Fruit fly (Drosophila melanogaster) whole organism, embryonic: ENCODE data around the gene CG43163.

Experiments
- Adf1 ChIP-seq: fragments of 200-800 bp; sonication (Bioruptor generic); IDR thresholded peaks from 2 replicates; pipeline ENCODE4 v1.3.6; 2022; ENCODE audit warnings: missing biosample characterization, missing genetic modification characterization
- Antp ChIP-seq: fragments of 200-800 bp; sonication (Bioruptor generic); optimal IDR thresholded peaks from 3 replicates; lab custom pipeline; 2016; ENCODE audit warnings: missing biosample characterization, missing genetic modification characterization
- Atf6 ChIP-seq: fragments of 200-800 bp; sonication (Bioruptor generic); IDR thresholded peaks from 2 replicates; pipeline ENCODE4 v1.3.6; 2022; ENCODE audit warnings: missing biosample characterization, missing genetic modification characterization
- CG10959 ChIP-seq: fragments of 200-800 bp; sonication (Bioruptor generic); IDR thresholded peaks from 2 replicates; pipeline ENCODE4 v1.3.6; 2022; ENCODE audit warnings: missing biosample characterization, missing genetic modification characterization
- CG12236 ChIP-seq: fragments of 200-800 bp; sonication (Bioruptor generic); optimal IDR thresholded peaks from 2 replicates; lab custom pipeline; 2016; ENCODE audit warnings: missing biosample characterization, missing genetic modification characterization
- CG12659 ChIP-seq: fragments of 200-800 bp; sonication (Bioruptor generic); optimal IDR thresholded peaks from 3 replicates; lab custom pipeline; 2017; ENCODE audit warnings: mild to moderate bottlenecking, missing biosample characterization, missing genetic modification reagents, missing genetic modification characterization
- CG12744 ChIP-seq: fragments of 200-800 bp; sonication (Bioruptor generic); optimal IDR thresholded peaks from 2 replicates; lab custom pipeline; 2016; ENCODE audit warnings: missing biosample characterization, missing genetic modification characterization
- CG12769 ChIP-seq: fragments of 200-800 bp; sonication (Bioruptor generic); optimal IDR thresholded peaks from 2 replicates; lab custom pipeline; 2019; ENCODE audit warnings: missing biosample characterization, mild to moderate bottlenecking, missing genetic modification characterization, moderate library complexity
- CG14860 ChIP-seq: fragments of 200-800 bp; sonication (Bioruptor generic); IDR thresholded peaks from 3 replicates; pipeline ENCODE4 v1.3.6; 2022; ENCODE audit warnings: missing biosample characterization, missing genetic modification characterization; ENCODE audit not compliant: partially characterized antibody
- CG16813 ChIP-seq: fragments of 200-800 bp; sonication (Bioruptor generic); IDR thresholded peaks from 3 replicates; pipeline ENCODE4 v1.3.6; 2022; ENCODE audit warnings: missing biosample characterization, missing genetic modification characterization; ENCODE audit not compliant: partially characterized antibody
- CG18262 ChIP-seq: fragments of 200-800 bp; optimal IDR thresholded peaks from 3 replicates; lab custom pipeline; 2019; ENCODE audit warnings: missing biosample characterization, mild to moderate bottlenecking, missing genetic modification characterization, moderate library complexity
- CG2116 ChIP-seq: fragments of 200-800 bp; sonication (Bioruptor generic); optimal IDR thresholded peaks from 3 replicates; lab custom pipeline; 2018; ENCODE audit warnings: missing biosample characterization, mild to moderate bottlenecking, missing genetic modification characterization
- CG32532 ChIP-seq: fragments of 200-800 bp; sonication (Bioruptor generic); IDR thresholded peaks from 2 replicates; pipeline ENCODE4 v1.3.6; 2022; ENCODE audit warnings: missing biosample characterization, missing genetic modification characterization
- CG34376 ChIP-seq: fragments of 200-800 bp; sonication (Bioruptor generic); optimal IDR thresholded peaks from 2 replicates; lab custom pipeline; 2018; ENCODE audit warnings: missing biosample characterization, mild to moderate bottlenecking, missing genetic modification characterization
- CG42726 ChIP-seq: fragments of 200-800 bp; sonication (Bioruptor generic); IDR thresholded peaks from 2 replicates; pipeline ENCODE4 v1.3.6; 2022; ENCODE audit warnings: missing biosample characterization, missing genetic modification characterization; ENCODE audit not compliant: partially characterized antibody
- CG4360 ChIP-seq: fragments of 200-800 bp; sonication (Bioruptor generic); IDR thresholded peaks from 2 replicates; pipeline ENCODE4 v1.3.6; 2022; ENCODE audit warnings: missing biosample characterization, missing genetic modification characterization
- CG4617 ChIP-seq: fragments of 200-800 bp; sonication (Bioruptor generic); optimal IDR thresholded peaks from 3 replicates; lab custom pipeline; 2016; ENCODE audit warnings: missing biosample characterization, missing genetic modification characterization, borderline replicate concordance
- CG6791 ChIP-seq: fragments of 200-800 bp; sonication (Bioruptor generic); IDR thresholded peaks from 3 replicates; pipeline ENCODE4 v1.3.6; 2022; ENCODE audit warnings: missing biosample characterization, missing genetic modification characterization; ENCODE audit not compliant: partially characterized antibody
- CG6854 ChIP-seq: fragments of 200-800 bp; sonication (Bioruptor generic); optimal IDR thresholded peaks from 3 replicates; lab custom pipeline; 2017; ENCODE audit warnings: missing biosample characterization, mild to moderate bottlenecking, missing genetic modification characterization
- CG8478 ChIP-seq: fragments of >200 bp; optimal IDR thresholded peaks from 2 replicates; lab custom pipeline; 2018
- CHES-1-like ChIP-seq: fragments of 200-800 bp; sonication (Bioruptor generic); optimal IDR thresholded peaks from 2 replicates; lab custom pipeline; 2016; ENCODE audit warnings: missing biosample characterization, missing genetic modification characterization
- CoRest ChIP-seq: fragments of 200-800 bp; sonication (Bioruptor generic); optimal IDR thresholded peaks from 3 replicates; lab custom pipeline; 2018; ENCODE audit warnings: missing biosample characterization, mild to moderate bottlenecking, missing genetic modification characterization, moderate library complexity
- D ChIP-seq, 2 experiments: fragments of 200-800 bp in 1 of 2; fragments of >200 bp in 1 of 2; sonication (Bioruptor generic) in 1 of 2; optimal IDR thresholded peaks; 2 replicates in 1 of 2; 3 replicates in 1 of 2; lab custom pipeline; 2017; ENCODE audit warnings: mild to moderate bottlenecking in 1 of 2, missing biosample characterization in 1 of 2, missing genetic modification characterization in 1 of 2, missing genetic modification reagents in 1 of 2
- Dbx ChIP-seq: fragments of 200-800 bp; sonication (Bioruptor generic); IDR thresholded peaks from 3 replicates; pipeline ENCODE4 v1.3.6; 2022; ENCODE audit warnings: missing biosample characterization, missing genetic modification characterization
- Dll ChIP-seq: fragments of 200-800 bp; sonication (Bioruptor generic); IDR thresholded peaks from 4 replicates; pipeline ENCODE4 v1.3.6; 2022; ENCODE audit warnings: missing biosample characterization, missing genetic modification characterization; ENCODE audit not compliant: partially characterized antibody
- Doc2 ChIP-seq: fragments of 200-800 bp; sonication (Bioruptor generic); IDR thresholded peaks from 2 replicates; pipeline ENCODE4 v1.3.6; 2022; ENCODE audit warnings: missing biosample characterization, missing genetic modification characterization
- Dp ChIP-seq: fragments of 200-800 bp; sonication (Bioruptor generic); optimal IDR thresholded peaks from 2 replicates; lab custom pipeline; 2018; ENCODE audit warnings: missing biosample characterization, mild to moderate bottlenecking, missing genetic modification characterization, moderate library complexity
- E2f2 ChIP-seq: fragments of 200-800 bp; sonication (Bioruptor generic); IDR thresholded peaks from 2 replicates; pipeline ENCODE4 v1.3.6; 2022; ENCODE audit warnings: missing biosample characterization, missing genetic modification characterization
- Hmr ChIP-seq: fragments of 200-800 bp; sonication (Bioruptor generic); optimal IDR thresholded peaks from 3 replicates; lab custom pipeline; 2017; ENCODE audit warnings: mild to moderate bottlenecking, missing biosample characterization, missing genetic modification reagents, missing genetic modification characterization
- MBD-R2 ChIP-seq: fragments of 200-800 bp; sonication (Bioruptor generic); IDR thresholded peaks from 2 replicates; pipeline ENCODE4 v1.3.6; 2022; ENCODE audit warnings: missing biosample characterization, missing genetic modification characterization
- MTF-1 ChIP-seq: fragments of 200-800 bp; sonication (Bioruptor generic); optimal IDR thresholded peaks from 2 replicates; lab custom pipeline; 2018; ENCODE audit warnings: missing biosample characterization, mild to moderate bottlenecking, missing genetic modification characterization, borderline replicate concordance
- Neu2 ChIP-seq: fragments of 200-800 bp; sonication (Bioruptor generic); optimal IDR thresholded peaks from 3 replicates; lab custom pipeline; 2016; ENCODE audit warnings: missing biosample characterization, missing genetic modification characterization, borderline replicate concordance
- Nf-YB ChIP-seq: fragments of 200-800 bp; sonication (Bioruptor generic); optimal IDR thresholded peaks from 3 replicates; lab custom pipeline; 2019; ENCODE audit warnings: missing biosample characterization, mild to moderate bottlenecking, missing genetic modification characterization, moderate library complexity
- Nf-YC ChIP-seq: fragments of 200-800 bp; optimal IDR thresholded peaks from 3 replicates; lab custom pipeline; 2019; ENCODE audit warnings: missing biosample characterization, mild to moderate bottlenecking, missing genetic modification characterization, moderate library complexity
- Opbp ChIP-seq: fragments of 200-800 bp; sonication (Bioruptor generic); IDR thresholded peaks from 3 replicates; pipeline ENCODE4 v1.3.6; 2022; ENCODE audit warnings: missing biosample characterization, missing genetic modification characterization; ENCODE audit not compliant: partially characterized antibody
- Side ChIP-seq: fragments of 200-800 bp; sonication (Bioruptor generic); optimal IDR thresholded peaks from 2 replicates; lab custom pipeline; 2016; ENCODE audit warnings: missing biosample characterization, missing genetic modification characterization
- Sry-δ ChIP-seq: fragments of 200-800 bp; sonication (Bioruptor generic); optimal IDR thresholded peaks from 2 replicates; lab custom pipeline; 2016; ENCODE audit warnings: missing biosample characterization, missing genetic modification characterization
- amos ChIP-seq: fragments of 200-800 bp; sonication (Bioruptor generic); IDR thresholded peaks from 2 replicates; pipeline ENCODE4 v1.3.6; 2022; ENCODE audit warnings: missing biosample characterization, missing genetic modification characterization; ENCODE audit not compliant: partially characterized antibody
- az2 ChIP-seq: fragments of 200-800 bp; sonication (Bioruptor generic); optimal IDR thresholded peaks from 3 replicates; lab custom pipeline; 2016; ENCODE audit warnings: missing biosample characterization, missing genetic modification characterization
- crol ChIP-seq: fragments of 200-800 bp; sonication (Bioruptor generic); IDR thresholded peaks from 2 replicates; pipeline ENCODE4 v1.3.6; 2022; ENCODE audit warnings: missing biosample characterization, missing genetic modification characterization
- her ChIP-seq: fragments of 200-800 bp; sonication (Bioruptor generic); optimal IDR thresholded peaks from 2 replicates; lab custom pipeline; 2016; ENCODE audit warnings: missing biosample characterization, missing genetic modification characterization
- hkb ChIP-seq, 2 experiments: fragments of 200-800 bp in 1 of 2; fragments of >200 bp in 1 of 2; sonication (Bioruptor generic) in 1 of 2; IDR thresholded peaks in 1 of 2; optimal IDR thresholded peaks in 1 of 2; 2 replicates each; pipeline versions ENCODE4 v1.3.6 to Lab custom; 2017 to 2022; ENCODE audit warnings: missing biosample characterization in 1 of 2, missing genetic modification characterization in 1 of 2
- lbe ChIP-seq: fragments of 200-800 bp; sonication (Bioruptor generic); optimal IDR thresholded peaks from 2 replicates; lab custom pipeline; 2016; ENCODE audit warnings: missing biosample characterization, mild to moderate bottlenecking, missing genetic modification characterization
- luna ChIP-seq: fragments of 200-800 bp; sonication (Bioruptor generic); optimal IDR thresholded peaks from 2 replicates; lab custom pipeline; 2016; ENCODE audit warnings: missing biosample characterization, missing genetic modification characterization
- maf-S ChIP-seq: fragments of 200-800 bp; sonication (Bioruptor generic); optimal IDR thresholded peaks from 2 replicates; lab custom pipeline; 2016; ENCODE audit warnings: missing biosample characterization, missing genetic modification characterization
- p53 ChIP-seq: fragments of 200-800 bp; sonication (Bioruptor generic); optimal IDR thresholded peaks from 2 replicates; lab custom pipeline; 2016; ENCODE audit warnings: missing biosample characterization, missing genetic modification characterization
- sug ChIP-seq: fragments of 200-800 bp; optimal IDR thresholded peaks from 2 replicates; lab custom pipeline; 2019; ENCODE audit warnings: missing biosample characterization, mild to moderate bottlenecking, missing genetic modification characterization, moderate library complexity

Gene CG43163

DNA sequence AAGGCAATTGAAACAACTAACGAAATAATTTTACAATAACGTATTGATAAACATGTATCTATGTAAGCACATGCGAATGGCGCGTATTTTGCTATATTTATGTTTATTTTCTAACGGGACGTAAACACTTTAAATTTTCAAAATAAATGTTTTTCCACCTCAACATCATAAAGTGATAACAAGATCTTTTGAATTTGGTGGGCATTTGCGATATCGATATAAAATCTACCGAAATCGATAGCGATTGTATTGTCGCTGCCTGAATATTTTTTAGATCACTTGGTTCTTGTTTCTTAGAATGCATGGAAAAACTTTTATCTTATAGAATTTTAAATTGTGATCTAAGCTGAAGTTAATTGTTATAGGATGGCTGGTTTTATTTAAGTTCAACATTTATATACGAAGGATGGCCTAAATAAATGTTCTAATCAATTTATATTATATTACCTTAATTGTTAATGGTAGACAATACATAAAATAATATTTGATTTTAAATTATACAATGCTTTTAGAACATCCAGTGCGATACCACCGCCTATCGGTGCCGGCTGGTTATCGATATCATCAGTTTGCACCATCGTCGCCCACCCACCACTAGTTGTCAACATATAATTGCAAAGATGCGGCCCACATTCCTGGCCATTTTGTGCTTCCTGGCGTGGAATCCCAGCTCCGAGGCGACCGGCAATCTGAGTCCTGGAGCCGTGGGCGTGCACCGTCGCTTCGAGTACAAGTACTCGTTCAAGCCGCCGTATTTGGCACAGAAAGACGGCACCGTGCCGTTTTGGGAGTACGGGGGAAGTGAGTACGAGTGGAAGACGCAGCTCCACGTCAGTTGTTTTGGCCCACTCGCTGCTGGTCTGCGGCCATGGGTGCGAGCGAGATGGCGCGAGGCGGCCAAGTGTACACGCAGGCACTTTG, 27.7 kb upstream of the CG43163 start, which contains the start of gene ergic53 (continued):
- TF ChIP-seq hkb (optimal IDR thresholded peaks at IDR 0.05; lab: Kevin White, UChicago) = no peak
- peak; percentile 43; the same call in 1 of the 2 replicates for TF ChIP-seq hkb (GFP tag; IDR thresholded peaks at IDR 0.05; lab: Robert Waterston, UW)
- TF ChIP-seq p53 (GFP tag; lab: Kevin White, UChicago) = no peak
- peak; percentile 14 for TF ChIP-seq Nf-YB (GFP tag; lab: Kevin White, UChicago)
- peak; percentile 91 for TF ChIP-seq crol (GFP tag; lab: Robert Waterston, UW)
- 0 out of 3 replicates have a peak, but pooled peaks have one; percentile 13 for TF ChIP-seq Dbx (GFP tag; lab: Robert Waterston, UW)
- TF ChIP-seq D (optimal IDR thresholded peaks at IDR 0.05; lab: Kevin White, UChicago) = no peak
- TF ChIP-seq D (GFP tag; optimal IDR thresholded peaks at IDR 0.05; lab: Kevin White, UChicago) = no peak
- TF ChIP-seq lbe (GFP tag; lab: Kevin White, UChicago) = peak; percentile 27
- TF ChIP-seq CG14860 = peak; percentile 70; the same call in 2 of the 3 replicates
- peak; percentile 49 for TF ChIP-seq CG18262 (tag; lab: Kevin White, UChicago)
- peak; percentile 87 for TF ChIP-seq MBD-R2 (GFP tag; lab: Robert Waterston, UW)
- no peak for TF ChIP-seq CG12769 (tag; lab: Kevin White, UChicago)
- peak; percentile 64; the same call in 1 of the 2 replicates for TF ChIP-seq amos
- TF ChIP-seq sug (tag; lab: Kevin White, UChicago) = peak; percentile 28
- peak; percentile 89 for TF ChIP-seq Dp
- TF ChIP-seq MTF-1 (GFP tag; lab: Kevin White, UChicago) = no peak
- TF ChIP-seq CG4360 (GFP tag; lab: Robert Waterston, UW) = no peak
- no peak for TF ChIP-seq CG6854 (GFP tag; lab: Kevin White, UChicago)
- TF ChIP-seq Adf1 = peak; percentile 41
- peak; percentile 72 for TF ChIP-seq Opbp (GFP tag; lab: Robert Waterston, UW)
- no peak for TF ChIP-seq CG8478 (lab: Kevin White, UChicago)
- TF ChIP-seq Neu2 (GFP tag; lab: Kevin White, UChicago) = no peak
- no peak for TF ChIP-seq CG12744 (GFP tag; lab: Kevin White, UChicago)
- TF ChIP-seq CG42726 (GFP tag; lab: Robert Waterston, UW) = peak; percentile 18; the same call in 1 of the 2 replicates
- TF ChIP-seq Doc2 (GFP tag; lab: Robert Waterston, UW) = no peak
- TF ChIP-seq maf-S (GFP tag; lab: Kevin White, UChicago) = no peak
- TF ChIP-seq Nf-YC (tag; lab: Kevin White, UChicago) = peak; percentile 52
- TF ChIP-seq CG16813 (GFP tag; lab: Robert Waterston, UW) = peak; percentile 77
- TF ChIP-seq Atf6 (GFP tag; lab: Robert Waterston, UW) = no peak
- TF ChIP-seq Sry-δ (GFP tag; lab: Kevin White, UChicago) = peak; percentile 79
- no peak for TF ChIP-seq Antp (GFP tag; lab: Kevin White, UChicago)
- TF ChIP-seq CG12659 (GFP tag; lab: Kevin White, UChicago) = peak; percentile 44
- TF ChIP-seq luna = no peak
- TF ChIP-seq Side (GFP tag; lab: Kevin White, UChicago) = no peak
- TF ChIP-seq az2 (GFP tag; lab: Kevin White, UChicago) = no peak
- peak; percentile 78 for TF ChIP-seq Dll (GFP tag; lab: Robert Waterston, UW)
- peak; percentile 58 for TF ChIP-seq CHES-1-like
- TF ChIP-seq E2f2 (GFP tag; lab: Robert Waterston, UW) = peak; percentile 88
- peak; percentile 74 for TF ChIP-seq CG2116 (GFP tag; lab: Kevin White, UChicago)
- no peak for TF ChIP-seq Hmr (GFP tag; lab: Kevin White, UChicago)
- no peak; the same call in 1 of the 2 replicates for TF ChIP-seq CG32532
- peak; percentile 8 for TF ChIP-seq CG4617 (GFP tag; lab: Kevin White, UChicago)
- no peak for TF ChIP-seq CG12236 (GFP tag; lab: Kevin White, UChicago)
- peak; percentile 84 for TF ChIP-seq CG6791 (GFP tag; lab: Robert Waterston, UW)
- peak; percentile 26 for TF ChIP-seq CoRest (tag; lab: Kevin White, UChicago)
- TF ChIP-seq her (GFP tag; lab: Kevin White, UChicago) = peak; percentile 3
- TF ChIP-seq CG10959 (GFP tag; lab: Robert Waterston, UW) = no peak
- peak; percentile 15 for TF ChIP-seq CG34376 (GFP tag; lab: Kevin White, UChicago)
